Worm (Caenorhabditis elegans): ENCODE measurements around the gene str-88.

ce11 chrV:15383739-15384138, at the start of gene str-88:
- TF ChIP-seq scrt-1 (GFP tag; IDR thresholded peaks at IDR 0.05) (no peak), sea-1 (GFP tag; conservative IDR thresholded peaks at IDR 0.05) (no peak), tbx-37 (GFP tag; conservative IDR thresholded peaks at IDR 0.05) (no peak), tra-4 (tag; optimal IDR thresholded peaks at IDR 0.05) (no peak)

All from whole organism, early embryonic.